Worm (Caenorhabditis elegans) whole organism, young adult: ENCODE results near the gene T05C3.6.

Source experiments
- B0019.2 ChIP-seq: fragments of 200-800 bp; sonication (Bioruptor generic); conservative IDR thresholded peaks from 2 replicates; pipeline ENCODE4 v1.3.6; 2022; ENCODE audit warnings: missing genetic modification reagents, missing genetic modification characterization, missing compliant biosample characterization
- B0336.3 ChIP-seq: fragments of 200-800 bp; sonication (Bioruptor generic); IDR thresholded peaks from 2 replicates; pipeline ENCODE4 v1.3.6; 2022; ENCODE audit warnings: missing genetic modification characterization, missing compliant biosample characterization
- F10E7.11 ChIP-seq: sonication (generic microtip); optimal IDR thresholded peaks from 2 replicates; lab custom pipeline; 2017; ENCODE audit warnings: mild to moderate bottlenecking, missing genetic modification characterization, moderate library complexity, missing compliant biosample characterization
- F39B2.1 ChIP-seq: fragments of 200-800 bp; sonication (Bioruptor generic); IDR thresholded peaks from 2 replicates; pipeline ENCODE4 v1.3.6; 2022; ENCODE audit warnings: missing genetic modification reagents, missing genetic modification characterization, missing compliant biosample characterization
- F57A8.1 ChIP-seq: fragments of 200-800 bp; sonication (Bioruptor generic); optimal IDR thresholded peaks from 2 replicates; lab custom pipeline; 2018; ENCODE audit warnings: mild to moderate bottlenecking, missing genetic modification characterization, moderate library complexity, missing compliant biosample characterization
- Y53F4B.3 ChIP-seq: fragments of 200-800 bp; sonication (Bioruptor generic); IDR thresholded peaks from 2 replicates; pipeline ENCODE4 v1.3.6; 2022; ENCODE audit warnings: missing genetic modification reagents, missing genetic modification characterization, missing compliant biosample characterization
- Y53G8AR.9 ChIP-seq: fragments of 200-800 bp; sonication (Bioruptor generic); conservative IDR thresholded peaks from 2 replicates; pipeline ENCODE4 v1.3.6; 2022; ENCODE audit warnings: missing genetic modification reagents, missing genetic modification characterization, missing compliant biosample characterization
- Y67H2A.10 ChIP-seq: fragments of 200-800 bp; sonication (Bioruptor generic); conservative IDR thresholded peaks from 2 replicates; pipeline ENCODE4 v1.3.6; 2022; ENCODE audit warnings: missing genetic modification reagents, missing genetic modification characterization, missing compliant biosample characterization
- Y79H2A.3 ChIP-seq: fragments of 200-800 bp; sonication (Bioruptor generic); conservative IDR thresholded peaks from 2 replicates; pipeline ENCODE4 v1.3.6; 2022; ENCODE audit warnings: missing genetic modification reagents, missing genetic modification characterization, missing compliant biosample characterization
- ZK185.1 ChIP-seq: sonication (generic microtip); optimal IDR thresholded peaks from 2 replicates; lab custom pipeline; 2016; ENCODE audit warnings: mild to moderate bottlenecking, missing genetic modification characterization, missing compliant biosample characterization; ENCODE audit not compliant: poor library complexity, severe bottlenecking
- akir-1 ChIP-seq: fragments of 200-800 bp; sonication (Bioruptor generic); optimal IDR thresholded peaks from 2 replicates; lab custom pipeline; 2018; ENCODE audit warnings: mild to moderate bottlenecking, missing genetic modification characterization, moderate library complexity, missing compliant biosample characterization
- ama-1 ChIP-seq, 3 experiments: fragments of 150-350 bp in 1 of 3; sonication (generic microtip) in 2 of 3; optimal IDR thresholded peaks; 2 replicates each; lab custom pipeline; 2014 to 2018; ENCODE audit warnings: missing biosample characterization in 2 of 3, missing genetic modification characterization in 2 of 3, missing genetic modification reagents in 2 of 3
- ccch-3 ChIP-seq: fragments of 200-800 bp; sonication (Bioruptor generic); optimal IDR thresholded peaks from 2 replicates; lab custom pipeline; 2018; ENCODE audit warnings: mild to moderate bottlenecking, missing genetic modification characterization, missing compliant biosample characterization
- cebp-1 ChIP-seq, 2 experiments: fragments of 200-800 bp in 1 of 2; sonication (Bioruptor generic) in 1 of 2; sonication (generic microtip) in 1 of 2; IDR thresholded peaks in 1 of 2; optimal IDR thresholded peaks in 1 of 2; 2 replicates each; pipeline versions ENCODE4 v1.3.6 to Lab custom; 2017 to 2022; ENCODE audit warnings: missing compliant biosample characterization in 2 of 2, missing genetic modification characterization in 2 of 2, mild to moderate bottlenecking in 1 of 2, missing genetic modification reagents in 1 of 2, moderate library complexity in 1 of 2
- cebp-2 ChIP-seq: fragments of 200-800 bp; sonication (Bioruptor generic); IDR thresholded peaks from 2 replicates; pipeline ENCODE4 v1.3.6; 2022; ENCODE audit warnings: missing genetic modification characterization, missing compliant biosample characterization
- ceh-58 ChIP-seq: fragments of 200-800 bp; sonication (Bioruptor generic); IDR thresholded peaks from 2 replicates; pipeline ENCODE4 v1.3.6; 2022; ENCODE audit warnings: missing genetic modification characterization, missing compliant biosample characterization
- chd-7 ChIP-seq: sonication (generic microtip); optimal IDR thresholded peaks from 2 replicates; lab custom pipeline; 2016; ENCODE audit warnings: mild to moderate bottlenecking, missing genetic modification characterization, moderate library complexity, missing compliant biosample characterization
- dox-1 ChIP-seq: fragments of 200-800 bp; sonication (Bioruptor generic); IDR thresholded peaks from 2 replicates; pipeline ENCODE4 v1.3.6; 2022; ENCODE audit warnings: missing genetic modification reagents, missing genetic modification characterization, missing compliant biosample characterization
- ekl-4 ChIP-seq: fragments of 200-800 bp; sonication (Bioruptor generic); IDR thresholded peaks from 2 replicates; pipeline ENCODE4 v1.3.6; 2022; ENCODE audit warnings: missing genetic modification reagents, missing genetic modification characterization, missing compliant biosample characterization
- ets-4 ChIP-seq: fragments of 200-800 bp; sonication (Bioruptor generic); optimal IDR thresholded peaks from 2 replicates; lab custom pipeline; 2018; ENCODE audit warnings: mild to moderate bottlenecking, missing genetic modification characterization, missing compliant biosample characterization
- him-1 ChIP-seq: sonication (generic microtip); optimal IDR thresholded peaks from 2 replicates; lab custom pipeline; 2016; ENCODE audit warnings: missing genotype, missing genetic modification reagents, missing genetic modification characterization, missing compliant biosample characterization
- hlh-12 ChIP-seq: sonication (generic microtip); optimal IDR thresholded peaks from 2 replicates; lab custom pipeline; 2016; ENCODE audit warnings: missing genetic modification characterization, missing compliant biosample characterization
- lin-26 ChIP-seq: fragments of 200-800 bp; sonication (Bioruptor generic); IDR thresholded peaks from 2 replicates; pipeline ENCODE4 v1.3.6; 2022; ENCODE audit warnings: missing genetic modification reagents, missing genetic modification characterization, missing compliant biosample characterization
- lin-40 ChIP-seq: sonication (generic microtip); optimal IDR thresholded peaks from 2 replicates; lab custom pipeline; 2016; ENCODE audit warnings: missing genetic modification characterization, mild to moderate bottlenecking, missing compliant biosample characterization, missing genotype, missing genetic modification reagents
- lir-1 ChIP-seq: fragments of 200-800 bp; sonication (Bioruptor generic); conservative IDR thresholded peaks from 2 replicates; pipeline ENCODE4 v1.3.6; 2022; ENCODE audit warnings: missing genetic modification reagents, missing genetic modification characterization, missing compliant biosample characterization
- lsl-1 ChIP-seq: fragments of 200-800 bp; sonication (Bioruptor generic); optimal IDR thresholded peaks from 2 replicates; lab custom pipeline; 2018; ENCODE audit warnings: mild to moderate bottlenecking, missing genetic modification characterization, moderate library complexity, missing compliant biosample characterization
- madf-10 ChIP-seq: sonication (generic microtip); optimal IDR thresholded peaks from 2 replicates; lab custom pipeline; 2016; ENCODE audit warnings: mild to moderate bottlenecking, missing genetic modification characterization, missing compliant biosample characterization
- madf-3 ChIP-seq: fragments of 200-800 bp; sonication (Bioruptor generic); IDR thresholded peaks from 2 replicates; pipeline ENCODE4 v1.3.6; 2022; ENCODE audit warnings: missing genetic modification reagents, missing genetic modification characterization, missing compliant biosample characterization
- madf-8 ChIP-seq: fragments of 200-800 bp; sonication (Bioruptor generic); conservative IDR thresholded peaks from 2 replicates; pipeline ENCODE4 v1.3.6; 2022; ENCODE audit warnings: missing genetic modification reagents, missing genetic modification characterization, missing compliant biosample characterization
- mel-28 ChIP-seq: sonication (generic microtip); optimal IDR thresholded peaks from 2 replicates; lab custom pipeline; 2016; ENCODE audit warnings: borderline replicate concordance, mild to moderate bottlenecking, missing genetic modification characterization, missing compliant biosample characterization
- mes-4 ChIP-seq: sonication (generic microtip); optimal IDR thresholded peaks from 2 replicates; lab custom pipeline; 2016; ENCODE audit warnings: missing genotype, missing genetic modification characterization, missing compliant biosample characterization
- mxl-1 ChIP-seq: sonication (generic microtip); optimal IDR thresholded peaks from 2 replicates; lab custom pipeline; 2016; ENCODE audit warnings: missing genetic modification characterization, missing compliant biosample characterization
- nfya-2 ChIP-seq: fragments of 200-800 bp; sonication (Bioruptor generic); IDR thresholded peaks from 2 replicates; pipeline ENCODE4 v1.3.6; 2022; ENCODE audit warnings: missing genetic modification reagents, missing genetic modification characterization, missing compliant biosample characterization
- nfyb-1 ChIP-seq: fragments of 200-800 bp; sonication (Bioruptor generic); IDR thresholded peaks from 2 replicates; pipeline ENCODE4 v1.3.6; 2022; ENCODE audit warnings: missing genetic modification reagents, missing genetic modification characterization, missing compliant biosample characterization
- nhr-27 ChIP-seq: fragments of 200-800 bp; sonication (Bioruptor generic); optimal IDR thresholded peaks from 2 replicates; lab custom pipeline; 2018; ENCODE audit warnings: mild to moderate bottlenecking, missing genetic modification characterization, moderate library complexity, missing compliant biosample characterization
- nhr-80 ChIP-seq: sonication (generic microtip); optimal IDR thresholded peaks from 2 replicates; lab custom pipeline; 2016; ENCODE audit warnings: missing genetic modification characterization, missing compliant biosample characterization
- nhr-90 ChIP-seq: sonication (generic microtip); optimal IDR thresholded peaks from 2 replicates; lab custom pipeline; 2016; ENCODE audit warnings: missing genotype, mild to moderate bottlenecking, missing genetic modification characterization, missing compliant biosample characterization
- pbrm-1 ChIP-seq: fragments of 200-800 bp; sonication (Bioruptor generic); IDR thresholded peaks from 2 replicates; pipeline ENCODE4 v1.3.6; 2022; ENCODE audit warnings: missing genetic modification reagents, missing genetic modification characterization, missing compliant biosample characterization
- pha-4 ChIP-seq: fragments of 150-350 bp; sonication (generic microtip); optimal IDR thresholded peaks from 2 replicates; lab custom pipeline; 2014; ENCODE audit warnings: missing biosample characterization, missing genetic modification reagents, missing genetic modification characterization
- repo-1 ChIP-seq: sonication (generic microtip); optimal IDR thresholded peaks from 2 replicates; lab custom pipeline; 2017; ENCODE audit warnings: mild to moderate bottlenecking, missing genetic modification characterization, missing compliant biosample characterization
- tbp1 ChIP-seq: fragments of 200-800 bp; sonication (Bioruptor generic); optimal IDR thresholded peaks from 2 replicates; lab custom pipeline; 2018; ENCODE audit warnings: mild to moderate bottlenecking, missing genetic modification characterization, missing compliant biosample characterization
- tbx-9 ChIP-seq: sonication (generic microtip); optimal IDR thresholded peaks from 2 replicates; lab custom pipeline; 2016; ENCODE audit warnings: borderline replicate concordance, missing genetic modification characterization, inconsistent platforms, missing compliant biosample characterization
- xnd-1 ChIP-seq: sonication (generic microtip); optimal IDR thresholded peaks from 2 replicates; lab custom pipeline; 2016; ENCODE audit warnings: missing genotype, missing genetic modification reagents, missing genetic modification characterization, missing compliant biosample characterization
- ztf-18 ChIP-seq: sonication (generic microtip); optimal IDR thresholded peaks from 2 replicates; lab custom pipeline; 2016; ENCODE audit warnings: missing genotype, mild to moderate bottlenecking, missing genetic modification characterization, missing compliant biosample characterization
- ztf-28 ChIP-seq: fragments of 200-800 bp; sonication (Bioruptor generic); IDR thresholded peaks from 2 replicates; pipeline ENCODE4 v1.3.6; 2022; ENCODE audit warnings: missing genetic modification reagents, missing genetic modification characterization, missing compliant biosample characterization
- ztf-3 ChIP-seq: fragments of 200-800 bp; sonication (Bioruptor generic); optimal IDR thresholded peaks from 2 replicates; lab custom pipeline; 2018; ENCODE audit warnings: mild to moderate bottlenecking, missing genetic modification characterization, missing compliant biosample characterization

T05C3.6 gene

ce11 chrV:5499475-5499874 is 9.2 kb downstream of the T05C3.6 start:
- TF ChIP-seq Y67H2A.10, result no peak
- TF ChIP-seq F10E7.11 (tag; lab: Kevin White, UChicago), result no peak

ce11 chrV:5502701-5503100 is 12.5 kb downstream of the T05C3.6 start:
- TF ChIP-seq pha-4 (tag; lab: Kevin White, UChicago) (no peak), ekl-4 (GFP tag; lab: Robert Waterston, UW) (peak; percentile 54), lin-26 (GFP tag; lab: Robert Waterston, UW) (peak; percentile 46; the same call in 1 of the 2 replicates), hlh-12 (tag; lab: Kevin White, UChicago) (no peak), Y79H2A.3 (GFP tag; lab: Robert Waterston, UW) (0 out of 2 replicates have a peak, but pooled peaks have one; percentile 10), ccch-3 (GFP tag; lab: Kevin White, UChicago) (no peak), cebp-1 (GFP tag; IDR thresholded peaks at IDR 0.05; lab: Robert Waterston, UW) (no peak), cebp-1 (tag; optimal IDR thresholded peaks at IDR 0.05; lab: Kevin White, UChicago) (no peak), lsl-1 (GFP tag; lab: Kevin White, UChicago) (peak; percentile 12), lin-40 (tag; lab: Kevin White, UChicago) (no peak), nhr-80 (tag; lab: Kevin White, UChicago) (no peak), tbp1 (GFP tag; lab: Kevin White, UChicago) (peak; percentile 13), madf-8 (GFP tag; lab: Robert Waterston, UW) (no peak), Y67H2A.10 (no peak), Y53F4B.3 (GFP tag; lab: Robert Waterston, UW) (no peak), ztf-28 (GFP tag; lab: Robert Waterston, UW) (no peak), repo-1 (tag; lab: Kevin White, UChicago) (peak; percentile 22), chd-7 (tag; lab: Kevin White, UChicago) (peak; percentile 22), nfyb-1 (GFP tag; lab: Robert Waterston, UW) (no peak), lir-1 (GFP tag; lab: Robert Waterston, UW) (no peak), dox-1 (GFP tag; lab: Robert Waterston, UW) (no peak), ztf-18 (tag; lab: Kevin White, UChicago) (peak; percentile 38), nhr-90 (tag; lab: Kevin White, UChicago) (no peak), F39B2.1 (GFP tag; lab: Robert Waterston, UW) (0 out of 2 replicates have a peak, but pooled peaks have one; percentile 14), mxl-1 (tag; lab: Kevin White, UChicago) (no peak), madf-3 (GFP tag; lab: Robert Waterston, UW) (peak; percentile 55; the same call in 1 of the 2 replicates), Y53G8AR.9 (peak; percentile 54; the same call in 1 of the 2 replicates), akir-1 (GFP tag; lab: Kevin White, UChicago) (no peak), tbx-9 (tag; lab: Kevin White, UChicago) (no peak), mes-4 (no peak), ets-4 (no peak), ceh-58 (GFP tag; lab: Robert Waterston, UW) (no peak), F57A8.1 (no peak), ztf-3 (GFP tag; lab: Kevin White, UChicago) (no peak), madf-10 (tag; lab: Kevin White, UChicago) (no peak), xnd-1 (tag; lab: Kevin White, UChicago) (no peak), B0336.3 (GFP tag; lab: Robert Waterston, UW) (peak; percentile 75), him-1 (no peak), B0019.2 (GFP tag; lab: Robert Waterston, UW) (no peak), ama-1 (optimal IDR thresholded peaks at IDR 0.05; lab: Kevin White, UChicago) (peak; percentile 86), ama-1 (GFP tag; optimal IDR thresholded peaks at IDR 0.05; lab: Kevin White, UChicago) (no peak), mel-28 (tag; lab: Kevin White, UChicago) (no peak), nhr-27 (tag; lab: Kevin White, UChicago) (no peak), cebp-2 (GFP tag; lab: Robert Waterston, UW) (0 out of 2 replicates have a peak, but pooled peaks have one; percentile 70), ZK185.1 (no peak), nfya-2 (GFP tag; lab: Robert Waterston, UW) (no peak), pbrm-1 (peak; percentile 23; the same call in 1 of the 2 replicates)
